Worm (Caenorhabditis elegans) whole organism, L2 larva: Measurements from ENCODE around the gene K11D12.13.
"Not testable (repeated sequence)": the region's sequence is repeated elsewhere in the genome, so short reads cannot be mapped to it uniquely, and the experiment has no call there.

Experiments
- C34F6.9 ChIP-seq: fragments of 150-350 bp; optimal IDR thresholded peaks from 2 replicates; lab custom pipeline; 2014; ENCODE audit warnings: missing biosample characterization, missing genetic modification characterization
- F13H6.1 ChIP-seq: sonication (generic microtip); optimal IDR thresholded peaks from 2 replicates; lab custom pipeline; 2016; ENCODE audit warnings: missing genetic modification characterization, missing compliant biosample characterization
- R02D3.7 ChIP-seq: fragments of 150-350 bp; optimal IDR thresholded peaks from 2 replicates; lab custom pipeline; 2014; ENCODE audit warnings: missing biosample characterization, missing genetic modification characterization
- Y55F3AM.14 ChIP-seq: fragments of 200-800 bp; sonication (Bioruptor generic); optimal IDR thresholded peaks from 2 replicates; lab custom pipeline; 2018; ENCODE audit warnings: mild to moderate bottlenecking, missing genetic modification characterization, missing compliant biosample characterization
- ZK546.5 ChIP-seq: sonication (generic microtip); optimal IDR thresholded peaks from 2 replicates; lab custom pipeline; 2017; ENCODE audit warnings: missing biosample characterization, missing genetic modification characterization
- alr-1 ChIP-seq: fragments of 150-350 bp; optimal IDR thresholded peaks from 2 replicates; lab custom pipeline; 2014; ENCODE audit warnings: missing biosample characterization, missing genetic modification characterization
- aly-2 ChIP-seq: fragments of 150-350 bp; optimal IDR thresholded peaks from 2 replicates; lab custom pipeline; 2014; ENCODE audit warnings: missing biosample characterization, missing genetic modification characterization
- ama-1 ChIP-seq: fragments of 150-350 bp; optimal IDR thresholded peaks from 2 replicates; lab custom pipeline; 2018; ENCODE audit warnings: inconsistent platforms
- blmp-1 ChIP-seq: sonication (generic microtip); optimal IDR thresholded peaks from 2 replicates; lab custom pipeline; 2017; ENCODE audit warnings: missing genetic modification characterization, mild to moderate bottlenecking, missing compliant biosample characterization, antibody characterized with exemption, moderate library complexity; ENCODE audit not compliant: insufficient read depth
- ceh-16 ChIP-seq: fragments of 150-350 bp; optimal IDR thresholded peaks from 2 replicates; lab custom pipeline; 2014; ENCODE audit warnings: missing biosample characterization, missing genetic modification characterization
- ceh-82 ChIP-seq: fragments of 150-350 bp; optimal IDR thresholded peaks from 2 replicates; lab custom pipeline; 2014; ENCODE audit warnings: missing biosample characterization, missing genetic modification characterization
- crh-2 ChIP-seq: sonication (generic microtip); optimal IDR thresholded peaks from 2 replicates; lab custom pipeline; 2017; ENCODE audit warnings: missing biosample characterization, missing genetic modification characterization
- dmd-4 ChIP-seq: sonication (generic microtip); optimal IDR thresholded peaks from 2 replicates; lab custom pipeline; 2017; ENCODE audit warnings: missing biosample characterization, missing genetic modification characterization
- egl-27 ChIP-seq: sonication (generic microtip); optimal IDR thresholded peaks from 3 replicates; lab custom pipeline; 2017; ENCODE audit warnings: missing biosample characterization, missing genetic modification reagents, missing genetic modification characterization
- elt-1 ChIP-seq: fragments of 150-350 bp; optimal IDR thresholded peaks from 2 replicates; lab custom pipeline; 2014; ENCODE audit warnings: missing biosample characterization, missing genetic modification characterization
- elt-3 ChIP-seq: sonication (generic microtip); optimal IDR thresholded peaks from 2 replicates; lab custom pipeline; 2017; ENCODE audit warnings: missing biosample characterization, missing genetic modification characterization
- fos-1 ChIP-seq: fragments of 150-350 bp; optimal IDR thresholded peaks from 2 replicates; lab custom pipeline; 2014; ENCODE audit warnings: missing biosample characterization, missing genetic modification characterization
- gmeb-1 ChIP-seq: fragments of 150-350 bp; optimal IDR thresholded peaks from 2 replicates; lab custom pipeline; 2014; ENCODE audit warnings: missing biosample characterization, missing genetic modification characterization
- lin-11 ChIP-seq: fragments of 150-350 bp; sonication (generic microtip); optimal IDR thresholded peaks from 2 replicates; lab custom pipeline; 2014; ENCODE audit warnings: missing biosample characterization, missing genetic modification characterization, inconsistent platforms, mixed read lengths
- lin-13 ChIP-seq: fragments of 150-350 bp; optimal IDR thresholded peaks from 2 replicates; lab custom pipeline; 2014; ENCODE audit warnings: missing biosample characterization, missing genetic modification reagents, missing genetic modification characterization
- lin-39 ChIP-seq: fragments of 150-350 bp; optimal IDR thresholded peaks from 2 replicates; lab custom pipeline; 2014; ENCODE audit warnings: missing biosample characterization, missing genetic modification reagents, missing genetic modification characterization
- lsy-2 ChIP-seq, 2 experiments: fragments of 150-350 bp in 1 of 2; sonication (generic microtip) in 1 of 2; optimal IDR thresholded peaks; 2 replicates each; lab custom pipeline; 2014 to 2017; ENCODE audit warnings: missing biosample characterization in 2 of 2, missing genetic modification characterization in 2 of 2
- mab-5 ChIP-seq: fragments of 150-350 bp; optimal IDR thresholded peaks from 2 replicates; lab custom pipeline; 2014; ENCODE audit warnings: missing biosample characterization, missing genetic modification characterization
- mbf-1 ChIP-seq: sonication (generic microtip); optimal IDR thresholded peaks from 2 replicates; lab custom pipeline; 2017; ENCODE audit warnings: missing biosample characterization, missing genetic modification characterization
- mdl-1 ChIP-seq, 2 experiments: fragments of 150-350 bp in 1 of 2; sonication (generic microtip) in 1 of 2; optimal IDR thresholded peaks; 2 replicates each; lab custom pipeline; 2017; ENCODE audit warnings: missing biosample characterization in 2 of 2, missing genetic modification characterization in 2 of 2
- nhr-10 ChIP-seq: sonication (generic microtip); optimal IDR thresholded peaks from 2 replicates; lab custom pipeline; 2017; ENCODE audit warnings: missing biosample characterization, missing genetic modification characterization
- nhr-11 ChIP-seq: fragments of 150-350 bp; optimal IDR thresholded peaks from 2 replicates; lab custom pipeline; 2014; ENCODE audit warnings: missing biosample characterization, missing genetic modification characterization
- nhr-12 ChIP-seq: fragments of 150-350 bp; optimal IDR thresholded peaks from 2 replicates; lab custom pipeline; 2014; ENCODE audit warnings: missing biosample characterization, missing genetic modification characterization
- nhr-129 ChIP-seq: fragments of 150-350 bp; optimal IDR thresholded peaks from 2 replicates; lab custom pipeline; 2014; ENCODE audit warnings: missing biosample characterization, missing genetic modification characterization
- nhr-21 ChIP-seq: fragments of 150-350 bp; optimal IDR thresholded peaks from 2 replicates; lab custom pipeline; 2014; ENCODE audit warnings: missing biosample characterization, missing genetic modification characterization
- nhr-23 ChIP-seq: fragments of 150-350 bp; optimal IDR thresholded peaks from 2 replicates; lab custom pipeline; 2014; ENCODE audit warnings: missing biosample characterization, missing genetic modification reagents, missing genetic modification characterization
- nhr-237 ChIP-seq: fragments of 150-350 bp; optimal IDR thresholded peaks from 2 replicates; lab custom pipeline; 2014; ENCODE audit warnings: missing biosample characterization, missing genetic modification characterization
- nhr-25 ChIP-seq: fragments of 150-350 bp; sonication (generic microtip); optimal IDR thresholded peaks from 3 replicates; lab custom pipeline; 2014; ENCODE audit warnings: missing biosample characterization, missing genetic modification characterization
- nhr-6 ChIP-seq: fragments of 150-350 bp; optimal IDR thresholded peaks from 2 replicates; lab custom pipeline; 2014; ENCODE audit warnings: missing biosample characterization, missing genetic modification characterization
- nhr-77 ChIP-seq: fragments of 150-350 bp; optimal IDR thresholded peaks from 2 replicates; lab custom pipeline; 2014; ENCODE audit warnings: missing biosample characterization, missing genetic modification characterization
- peb-1 ChIP-seq: fragments of 150-350 bp; optimal IDR thresholded peaks from 2 replicates; lab custom pipeline; 2014; ENCODE audit warnings: missing biosample characterization, missing genetic modification characterization
- sem-4 ChIP-seq: fragments of 150-350 bp; optimal IDR thresholded peaks from 2 replicates; lab custom pipeline; 2014; ENCODE audit warnings: missing biosample characterization, missing genetic modification reagents, missing genetic modification characterization
- skn-1 ChIP-seq: sonication (generic microtip); optimal IDR thresholded peaks from 2 replicates; lab custom pipeline; 2017; ENCODE audit warnings: missing biosample characterization, missing genetic modification characterization
- sma-3 ChIP-seq: sonication (generic microtip); optimal IDR thresholded peaks from 2 replicates; lab custom pipeline; 2016; ENCODE audit warnings: missing genetic modification reagents, missing genetic modification characterization, missing compliant biosample characterization
- sma-9 ChIP-seq, 2 experiments: fragments of 150-350 bp in 1 of 2; sonication (generic microtip) in 1 of 2; optimal IDR thresholded peaks; 2 replicates each; lab custom pipeline; 2014 to 2016; ENCODE audit warnings: missing genetic modification characterization in 2 of 2, mild to moderate bottlenecking in 1 of 2, missing biosample characterization in 1 of 2, missing compliant biosample characterization in 1 of 2, missing genetic modification reagents in 1 of 2, moderate library complexity in 1 of 2
- snpc-4 ChIP-seq: fragments of 150-350 bp; optimal IDR thresholded peaks from 2 replicates; lab custom pipeline; 2014; ENCODE audit warnings: missing biosample characterization, missing genetic modification characterization
- unc-39 ChIP-seq: fragments of 150-350 bp; optimal IDR thresholded peaks from 2 replicates; lab custom pipeline; 2014; ENCODE audit warnings: missing biosample characterization, missing genetic modification characterization
- unc-55 ChIP-seq: fragments of 150-350 bp; sonication (generic microtip); optimal IDR thresholded peaks from 3 replicates; lab custom pipeline; 2014; ENCODE audit warnings: missing biosample characterization, missing genetic modification reagents, missing genetic modification characterization
- unc-62 ChIP-seq: fragments of 150-350 bp; optimal IDR thresholded peaks from 2 replicates; lab custom pipeline; 2014; ENCODE audit warnings: missing biosample characterization, missing genetic modification reagents, missing genetic modification characterization
- zag-1 ChIP-seq: fragments of 150-350 bp; optimal IDR thresholded peaks from 2 replicates; lab custom pipeline; 2014; ENCODE audit warnings: missing biosample characterization, missing genetic modification characterization
- ztf-1 ChIP-seq: fragments of 200-800 bp; sonication (Bioruptor generic); conservative IDR thresholded peaks from 2 replicates; pipeline ENCODE4 v1.3.6; 2022; ENCODE audit warnings: missing genetic modification characterization, missing compliant biosample characterization
- ztf-11 ChIP-seq: sonication (generic microtip); optimal IDR thresholded peaks from 2 replicates; lab custom pipeline; 2017; ENCODE audit warnings: missing biosample characterization, missing genetic modification characterization
- ztf-4 ChIP-seq: fragments of 150-350 bp; optimal IDR thresholded peaks from 2 replicates; lab custom pipeline; 2014; ENCODE audit warnings: missing biosample characterization, missing genetic modification characterization

The K11D12.13 gene

DNA sequence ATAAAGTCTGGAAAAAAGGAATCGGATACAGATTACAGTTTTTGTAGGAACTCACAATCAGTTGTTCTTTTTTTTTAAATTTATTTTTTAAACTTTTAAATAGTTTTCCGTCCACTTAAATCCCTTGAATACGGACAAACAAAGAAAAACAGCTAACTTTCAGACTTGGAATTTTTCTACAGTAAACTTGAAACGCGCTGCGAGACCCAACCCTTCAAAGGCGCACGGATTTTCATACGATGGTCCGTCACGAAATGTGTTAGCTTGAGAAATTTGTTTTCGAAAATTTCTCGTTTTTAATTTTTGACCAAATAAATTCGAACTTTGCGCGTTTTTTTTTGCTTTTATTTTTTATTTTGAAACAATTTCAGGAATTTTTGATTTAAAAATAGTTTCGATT lies 13.4 kb downstream of the K11D12.13 start:
- TF ChIP-seq mbf-1 (tag; lab: Kevin White, UChicago) (no peak), zag-1 (tag; lab: Kevin White, UChicago) (no peak)

DNA sequence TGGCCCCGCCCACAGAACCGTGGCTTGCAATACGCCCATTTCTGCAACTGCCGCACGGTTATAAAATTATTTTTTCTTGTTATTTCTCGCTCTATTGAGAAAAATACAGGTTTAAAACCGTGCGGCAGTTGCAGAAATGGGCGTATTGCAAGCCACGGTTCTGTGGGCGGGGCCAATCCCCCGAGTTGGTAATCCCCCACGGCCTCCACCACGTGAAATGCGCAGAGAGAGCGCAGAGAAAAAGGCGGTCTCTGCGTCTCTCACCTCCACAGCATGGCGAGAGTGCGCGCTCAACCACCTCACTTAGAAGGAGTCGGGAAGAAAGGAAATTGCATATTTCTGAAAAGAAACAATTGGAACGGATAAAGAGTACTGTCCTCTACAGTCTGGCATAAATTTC lies 14.0 kb downstream of the K11D12.13 start:
- TF ChIP-seq sma-9 (GFP tag; optimal IDR thresholded peaks at IDR 0.05; lab: Kevin White, UChicago) = peak; percentile 33
- not testable (repeated sequence) for TF ChIP-seq sma-9 (tag; optimal IDR thresholded peaks at IDR 0.05; lab: Kevin White, UChicago)

DNA sequence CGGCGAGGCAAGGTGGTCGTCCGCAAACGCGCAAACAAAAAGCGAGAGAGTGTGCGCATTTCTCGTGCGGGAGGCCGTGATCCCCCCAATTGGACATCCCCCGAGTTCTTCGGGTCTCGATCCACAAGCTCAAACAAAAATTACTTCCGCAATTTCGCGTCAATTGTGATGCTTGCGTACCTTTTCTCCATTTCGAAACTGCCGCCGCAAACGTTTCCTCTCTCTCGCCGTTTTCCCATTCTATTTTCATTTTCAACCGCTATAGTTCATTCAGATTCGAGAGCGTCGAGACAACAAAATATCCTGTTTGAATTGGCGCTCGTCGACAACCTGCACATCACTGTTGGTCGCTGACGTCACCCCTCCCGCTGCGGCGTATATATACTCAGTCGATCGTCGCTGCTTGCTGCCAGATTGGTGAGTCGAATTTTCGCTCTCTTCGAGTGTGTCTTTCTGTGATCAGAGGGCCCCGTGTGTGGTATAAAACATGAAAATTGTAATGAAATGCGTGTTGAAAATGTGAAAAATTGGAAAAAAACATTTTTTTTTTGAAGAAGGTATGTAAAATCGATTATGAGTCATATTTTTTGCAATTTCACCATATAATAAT lies 16.2 kb downstream of the K11D12.13 start, which contains the start of the genes pqn-51 and K11D12.14:
Gene pqn-51, plus strand, starts transcription at position 275 of the 610 bp plus-strand sequence.
Gene K11D12.14, plus strand, starts transcription at position 304 of the 610 bp plus-strand sequence.
- TF ChIP-seq nhr-11 (no peak), elt-3 (no peak), nhr-6 (tag; lab: Kevin White, UChicago) (peak; percentile 88), snpc-4 (tag; lab: Kevin White, UChicago) (peak; percentile 81), ceh-82 (tag; lab: Kevin White, UChicago) (peak; percentile 40), Y55F3AM.14 (GFP tag; lab: Kevin White, UChicago) (peak; percentile 98), skn-1 (tag; lab: Kevin White, UChicago) (no peak), elt-1 (tag; lab: Kevin White, UChicago) (no peak), peb-1 (no peak), alr-1 (no peak), nhr-25 (tag; lab: Kevin White, UChicago) (peak; percentile 90), blmp-1 (tag; lab: Kevin White, UChicago) (peak; percentile 79), lsy-2 (tag; optimal IDR thresholded peaks at IDR 0.05; lab: Kevin White, UChicago) (peak; percentile 79 to 93), ceh-16 (peak; percentile 48), ztf-11 (tag; lab: Kevin White, UChicago) (no peak), sma-9 (GFP tag; optimal IDR thresholded peaks at IDR 0.05; lab: Kevin White, UChicago) (peak; percentile 90), sma-9 (tag; optimal IDR thresholded peaks at IDR 0.05; lab: Kevin White, UChicago) (peak; percentile 47), F13H6.1 (tag; lab: Kevin White, UChicago) (peak; percentile 98), lin-39 (tag; lab: Kevin White, UChicago) (no peak), R02D3.7 (tag; lab: Kevin White, UChicago) (peak; percentile 1), zag-1 (tag; lab: Kevin White, UChicago) (peak; percentile 68), unc-62 (GFP tag; lab: Kevin White, UChicago) (peak; percentile 35), nhr-21 (tag; lab: Kevin White, UChicago) (peak; percentile 94), nhr-10 (tag; lab: Kevin White, UChicago) (peak; percentile 15), nhr-12 (tag; lab: Kevin White, UChicago) (no peak), ztf-4 (peak; percentile 89), ztf-1 (GFP tag; lab: Robert Waterston, UW) (no peak), egl-27 (peak; percentile 86), ZK546.5 (peak; percentile 95), nhr-23 (tag; lab: Kevin White, UChicago) (no peak), crh-2 (tag; lab: Kevin White, UChicago) (peak; percentile 95), mab-5 (peak; percentile 64), gmeb-1 (tag; lab: Kevin White, UChicago) (peak; percentile 92), mdl-1 (tag; optimal IDR thresholded peaks at IDR 0.05; lab: Kevin White, UChicago) (peak in 1 of 2 experiments; percentile 59), nhr-237 (peak; percentile 61), nhr-77 (no peak), mbf-1 (tag; lab: Kevin White, UChicago) (no peak), unc-39 (no peak), unc-55 (peak; percentile 91), lin-11 (tag; lab: Kevin White, UChicago) (peak; percentile 92), dmd-4 (tag; lab: Kevin White, UChicago) (no peak), aly-2 (tag; lab: Kevin White, UChicago) (no peak), C34F6.9 (peak; percentile 96), lin-13 (GFP tag; lab: Kevin White, UChicago) (peak; percentile 87), ama-1 (lab: Kevin White, UChicago) (peak; percentile 98), fos-1 (tag; lab: Kevin White, UChicago) (peak; percentile 92), sem-4 (tag; lab: Kevin White, UChicago) (peak; percentile 90), sma-3 (peak; percentile 95), nhr-129 (tag; lab: Kevin White, UChicago) (peak; percentile 97)
- TF ChIP-seq, all 48 proteins: peak for 32
